Fruit fly (Drosophila melanogaster): ENCODE data around the gene eIF4H1.

The eIF4H1 gene

dm6 chrX:16427786-16428400 lies 20.6 kb upstream of the eIF4H1 start (continued):
- TF ChIP-seq CG31441 (GFP tag; IDR thresholded peaks at IDR 0.05): no peak
- TF ChIP-seq CG6689 (GFP tag; IDR thresholded peaks at IDR 0.05): no peak; the same call in 1 of the 2 replicates
- TF ChIP-seq Elba2 (GFP tag; optimal IDR thresholded peaks at IDR 0.05): no peak
- TF ChIP-seq zf30C (GFP tag; optimal IDR thresholded peaks at IDR 0.05): no peak
- no peak for TF ChIP-seq nom (GFP tag; optimal IDR thresholded peaks at IDR 0.05)
- no peak for TF ChIP-seq HHEX (GFP tag; optimal IDR thresholded peaks at IDR 0.05)
- no peak for TF ChIP-seq Hr51 (GFP tag; optimal IDR thresholded peaks at IDR 0.05)
- TF ChIP-seq HmgD (GFP tag; optimal IDR thresholded peaks at IDR 0.05): no peak
- TF ChIP-seq dpn (GFP tag; optimal IDR thresholded peaks at IDR 0.05): no peak
- no peak for TF ChIP-seq CG10267 (tag; optimal IDR thresholded peaks at IDR 0.05)
- no peak for TF ChIP-seq CG15269 (tag; optimal IDR thresholded peaks at IDR 0.05)
- no peak for TF ChIP-seq her (GFP tag; optimal IDR thresholded peaks at IDR 0.05)
- no peak for TF ChIP-seq Oaz (GFP tag; IDR thresholded peaks at IDR 0.05)
- peak; percentile 51 for TF ChIP-seq CG12391 (tag; optimal IDR thresholded peaks at IDR 0.05)
- peak; percentile 35 for TF ChIP-seq CG30403 (GFP tag; optimal IDR thresholded peaks at IDR 0.05)

DNA sequence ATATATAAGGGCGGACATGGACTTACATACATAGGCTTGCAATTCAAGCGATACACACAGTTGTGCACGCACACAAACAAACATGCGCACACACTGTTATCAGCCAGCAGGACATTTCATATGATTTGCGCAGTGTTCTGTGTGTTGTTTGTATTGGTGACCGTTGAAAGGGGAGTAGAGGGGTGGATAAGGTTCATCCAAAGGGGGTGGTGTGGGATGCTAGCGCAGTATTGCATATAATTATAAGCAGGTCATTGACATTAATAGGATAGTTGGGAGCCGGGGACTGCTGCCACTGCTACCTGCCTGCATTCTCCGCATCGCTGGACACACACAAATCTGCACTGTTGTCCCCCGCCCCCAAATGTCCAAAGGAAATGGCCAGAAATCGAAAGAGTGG lies 20.0 kb upstream of the eIF4H1 start:
- TF ChIP-seq sima (GFP tag; optimal IDR thresholded peaks at IDR 0.05) (no peak), chinmo (GFP tag; IDR thresholded peaks at IDR 0.05; ENCODE audit: partially characterized antibody) (0 out of 4 replicates have a peak, but pooled peaks have one; percentile 35), CG14710 (tag; optimal IDR thresholded peaks at IDR 0.05) (no peak), Six4 (GFP tag; optimal IDR thresholded peaks at IDR 0.05) (no peak), CG15479 (GFP tag; optimal IDR thresholded peaks at IDR 0.05) (peak; percentile 28), ewg (GFP tag; optimal IDR thresholded peaks at IDR 0.05) (peak; percentile 5), crol (GFP tag; IDR thresholded peaks at IDR 0.05) (peak; percentile 58), Dip3 (GFP tag; optimal IDR thresholded peaks at IDR 0.05) (no peak), CG17328 (GFP tag; IDR thresholded peaks at IDR 0.05) (no peak), slbo (GFP tag; IDR thresholded peaks at IDR 0.05) (no peak), tna (GFP tag; IDR thresholded peaks at IDR 0.05; ENCODE audit: partially characterized antibody) (no peak), CG3281 (GFP tag; optimal IDR thresholded peaks at IDR 0.05) (no peak), B-H1 (GFP tag; IDR thresholded peaks at IDR 0.05) (no peak), cg (GFP tag; optimal IDR thresholded peaks at IDR 0.05) (peak; percentile 40), peb (GFP tag; IDR thresholded peaks at IDR 0.05) (no peak), ara (GFP tag; IDR thresholded peaks at IDR 0.05) (no peak), dmrt11E (tag; optimal IDR thresholded peaks at IDR 0.05) (no peak), Hr78 (GFP tag; optimal IDR thresholded peaks at IDR 0.05) (no peak), pros (GFP tag; optimal IDR thresholded peaks at IDR 0.05) (no peak), ase (GFP tag; IDR thresholded peaks at IDR 0.05) (no peak), jing (GFP tag; optimal IDR thresholded peaks at IDR 0.05) (no peak), Spps (tag; optimal IDR thresholded peaks at IDR 0.05) (no peak), CG17186 (GFP tag; optimal IDR thresholded peaks at IDR 0.05) (no peak), chn (GFP tag; optimal IDR thresholded peaks at IDR 0.05) (no peak), ssp (GFP tag; IDR thresholded peaks at IDR 0.05) (no peak), psq (GFP tag; optimal IDR thresholded peaks at IDR 0.05) (no peak), luna (GFP tag; optimal IDR thresholded peaks at IDR 0.05) (no peak), insv (GFP tag; optimal IDR thresholded peaks at IDR 0.05) (no peak), E2f1 (GFP tag; IDR thresholded peaks at IDR 0.05) (no peak), amos (GFP tag; IDR thresholded peaks at IDR 0.05; ENCODE audit: partially characterized antibody) (no peak), oc (tag; optimal IDR thresholded peaks at IDR 0.05) (no peak), E2f2 (GFP tag; IDR thresholded peaks at IDR 0.05) (no peak), onecut (GFP tag; IDR thresholded peaks at IDR 0.05) (no peak), CG5953 (GFP tag; IDR thresholded peaks at IDR 0.05) (no peak)
